Fruit fly (Drosophila melanogaster) whole organism, embryonic: ENCODE measurements around the gene CG7966.

Experiments used
- CG1024 ChIP-seq: fragments of 200-800 bp; sonication (Bioruptor generic); IDR thresholded peaks from 2 replicates; pipeline ENCODE4 v1.3.6; 2022; ENCODE audit warnings: missing biosample characterization, missing genetic modification characterization
- CG10462 ChIP-seq: fragments of 200-800 bp; sonication (Bioruptor generic); optimal IDR thresholded peaks from 2 replicates; lab custom pipeline; 2016; ENCODE audit warnings: missing biosample characterization, missing genetic modification characterization
- CG11504 ChIP-seq: fragments of 200-800 bp; sonication (Bioruptor generic); optimal IDR thresholded peaks from 3 replicates; lab custom pipeline; 2019; ENCODE audit warnings: missing biosample characterization, mild to moderate bottlenecking, missing genetic modification characterization, moderate library complexity
- CG1233 ChIP-seq: fragments of 200-800 bp; sonication (Bioruptor generic); optimal IDR thresholded peaks from 4 replicates; lab custom pipeline; 2018; ENCODE audit warnings: missing biosample characterization, mild to moderate bottlenecking, missing genetic modification characterization
- CG12659 ChIP-seq: fragments of 200-800 bp; sonication (Bioruptor generic); optimal IDR thresholded peaks from 3 replicates; lab custom pipeline; 2017; ENCODE audit warnings: mild to moderate bottlenecking, missing biosample characterization, missing genetic modification reagents, missing genetic modification characterization
- CG14965 ChIP-seq: fragments of 200-800 bp; sonication (Bioruptor generic); optimal IDR thresholded peaks from 2 replicates; lab custom pipeline; 2016; ENCODE audit warnings: missing biosample characterization, missing genetic modification characterization, borderline replicate concordance
- CG16863 ChIP-seq: fragments of 200-800 bp; sonication (Bioruptor generic); optimal IDR thresholded peaks from 3 replicates; lab custom pipeline; 2016; ENCODE audit warnings: missing biosample characterization, missing genetic modification characterization
- CG17361 ChIP-seq: fragments of 200-800 bp; sonication (Bioruptor generic); IDR thresholded peaks from 3 replicates; pipeline ENCODE4 v1.3.6; 2022; ENCODE audit warnings: missing biosample characterization, missing genetic modification characterization
- CG2129 ChIP-seq: fragments of 200-800 bp; sonication (Bioruptor generic); IDR thresholded peaks from 2 replicates; pipeline ENCODE4 v1.3.6; 2022; ENCODE audit warnings: missing biosample characterization, missing genetic modification characterization; ENCODE audit not compliant: partially characterized antibody
- CG32767 ChIP-seq: fragments of 200-800 bp; sonication (Bioruptor generic); IDR thresholded peaks from 2 replicates; pipeline ENCODE4 v1.3.6; 2022; ENCODE audit warnings: missing biosample characterization, missing genetic modification characterization
- CG3407 ChIP-seq: fragments of 200-800 bp; sonication (Bioruptor generic); optimal IDR thresholded peaks from 2 replicates; lab custom pipeline; 2018; ENCODE audit warnings: missing biosample characterization, mild to moderate bottlenecking, missing genetic modification characterization
- CG34422 ChIP-seq: fragments of 200-800 bp; sonication (Bioruptor generic); IDR thresholded peaks from 3 replicates; pipeline ENCODE4 v1.3.6; 2022; ENCODE audit warnings: missing biosample characterization, missing genetic modification characterization
- CG42726 ChIP-seq: fragments of 200-800 bp; sonication (Bioruptor generic); IDR thresholded peaks from 2 replicates; pipeline ENCODE4 v1.3.6; 2022; ENCODE audit warnings: missing biosample characterization, missing genetic modification characterization; ENCODE audit not compliant: partially characterized antibody
- CG4328 ChIP-seq: fragments of 200-800 bp; sonication (Bioruptor generic); optimal IDR thresholded peaks from 3 replicates; lab custom pipeline; 2017; ENCODE audit warnings: missing biosample characterization, missing genetic modification reagents, missing genetic modification characterization
- CG4730 ChIP-seq: fragments of 200-800 bp; sonication (Bioruptor generic); IDR thresholded peaks from 2 replicates; pipeline ENCODE4 v1.3.6; 2022; ENCODE audit warnings: missing biosample characterization, missing genetic modification characterization
- CG6683 ChIP-seq: fragments of 200-800 bp; sonication (Bioruptor generic); optimal IDR thresholded peaks from 2 replicates; lab custom pipeline; 2017; ENCODE audit warnings: missing biosample characterization, mild to moderate bottlenecking, missing genetic modification characterization, missing genetic modification reagents
- CG6689 ChIP-seq: fragments of 200-800 bp; sonication (Bioruptor generic); IDR thresholded peaks from 2 replicates; pipeline ENCODE4 v1.3.6; 2022; ENCODE audit warnings: missing biosample characterization, missing genetic modification characterization
- CG7372 ChIP-seq: fragments of 200-800 bp; sonication (Bioruptor generic); IDR thresholded peaks from 2 replicates; pipeline ENCODE4 v1.3.6; 2022; ENCODE audit warnings: missing biosample characterization, missing genetic modification characterization
- CG8944 ChIP-seq: fragments of 200-800 bp; sonication (Bioruptor generic); optimal IDR thresholded peaks from 3 replicates; lab custom pipeline; 2016; ENCODE audit warnings: missing biosample characterization, missing genetic modification characterization
- CG9932 ChIP-seq: fragments of 200-800 bp; sonication (Bioruptor generic); IDR thresholded peaks from 2 replicates; pipeline ENCODE4 v1.3.6; 2022; ENCODE audit warnings: missing biosample characterization, missing genetic modification characterization
- CoRest ChIP-seq: fragments of 200-800 bp; sonication (Bioruptor generic); optimal IDR thresholded peaks from 3 replicates; lab custom pipeline; 2018; ENCODE audit warnings: missing biosample characterization, mild to moderate bottlenecking, missing genetic modification characterization, moderate library complexity
- Dip3 ChIP-seq: fragments of 200-800 bp; sonication (Bioruptor generic); optimal IDR thresholded peaks from 3 replicates; lab custom pipeline; 2016; ENCODE audit warnings: missing biosample characterization, missing genetic modification characterization
- Doc3 ChIP-seq: fragments of 200-800 bp; sonication (Bioruptor generic); IDR thresholded peaks from 3 replicates; pipeline ENCODE4 v1.3.6; 2022; ENCODE audit warnings: missing biosample characterization, missing genetic modification characterization; ENCODE audit not compliant: partially characterized antibody
- Ets97D ChIP-seq: fragments of 200-800 bp; sonication (Bioruptor generic); optimal IDR thresholded peaks from 3 replicates; lab custom pipeline; 2016; ENCODE audit warnings: missing biosample characterization, missing genetic modification characterization
- Hr39 ChIP-seq: fragments of >200 bp; optimal IDR thresholded peaks from 2 replicates; lab custom pipeline; 2017
- Hsf ChIP-seq: fragments of 200-800 bp; sonication (Bioruptor generic); optimal IDR thresholded peaks from 3 replicates; lab custom pipeline; 2016; ENCODE audit warnings: missing biosample characterization, missing genetic modification characterization
- Myb ChIP-seq: fragments of 200-800 bp; sonication (Bioruptor generic); optimal IDR thresholded peaks from 2 replicates; lab custom pipeline; 2016; ENCODE audit warnings: missing biosample characterization, missing genetic modification characterization
- Poxn ChIP-seq: fragments of 200-800 bp; sonication (Bioruptor generic); IDR thresholded peaks from 2 replicates; pipeline ENCODE4 v1.3.6; 2022; ENCODE audit warnings: missing biosample characterization, missing genetic modification characterization
- Sox102F ChIP-seq: fragments of 200-800 bp; sonication (Bioruptor generic); optimal IDR thresholded peaks from 2 replicates; lab custom pipeline; 2018; ENCODE audit warnings: missing biosample characterization, mild to moderate bottlenecking, missing genetic modification characterization, moderate library complexity
- Usf ChIP-seq: fragments of 200-800 bp; sonication (Bioruptor generic); optimal IDR thresholded peaks from 2 replicates; lab custom pipeline; 2017; ENCODE audit warnings: missing genotype, missing biosample characterization, missing genetic modification characterization
- Xrp1 ChIP-seq: fragments of 200-800 bp; sonication (Bioruptor generic); IDR thresholded peaks from 2 replicates; pipeline ENCODE4 v1.3.6; 2022; ENCODE audit warnings: missing biosample characterization, missing genetic modification characterization
- amos ChIP-seq: fragments of 200-800 bp; sonication (Bioruptor generic); IDR thresholded peaks from 2 replicates; pipeline ENCODE4 v1.3.6; 2022; ENCODE audit warnings: missing biosample characterization, missing genetic modification characterization; ENCODE audit not compliant: partially characterized antibody
- ap ChIP-seq: fragments of 200-800 bp; sonication (Bioruptor generic); IDR thresholded peaks from 2 replicates; pipeline ENCODE4 v1.3.6; 2022; ENCODE audit warnings: missing biosample characterization, missing genetic modification characterization
- bowl ChIP-seq: fragments of 200-800 bp; sonication (Bioruptor generic); IDR thresholded peaks from 2 replicates; pipeline ENCODE4 v1.3.6; 2022; ENCODE audit warnings: missing biosample characterization, missing genetic modification characterization
- cad ChIP-seq: fragments of >200 bp; optimal IDR thresholded peaks from 2 replicates; lab custom pipeline; 2017; ENCODE audit warnings: missing biosample characterization, missing genetic modification characterization
- caup ChIP-seq: fragments of 200-800 bp; sonication (Bioruptor generic); optimal IDR thresholded peaks from 3 replicates; lab custom pipeline; 2017; ENCODE audit warnings: missing biosample characterization, mild to moderate bottlenecking, missing genetic modification characterization, moderate library complexity; ENCODE audit not compliant: severe bottlenecking
- chinmo ChIP-seq: fragments of 200-800 bp; sonication (Bioruptor generic); IDR thresholded peaks from 4 replicates; pipeline ENCODE4 v1.3.6; 2022; ENCODE audit warnings: missing biosample characterization, missing genetic modification characterization; ENCODE audit not compliant: partially characterized antibody
- crol ChIP-seq: fragments of 200-800 bp; sonication (Bioruptor generic); IDR thresholded peaks from 2 replicates; pipeline ENCODE4 v1.3.6; 2022; ENCODE audit warnings: missing biosample characterization, missing genetic modification characterization
- dan ChIP-seq: fragments of 200-800 bp; sonication (Bioruptor generic); IDR thresholded peaks from 2 replicates; pipeline ENCODE4 v1.3.6; 2022; ENCODE audit warnings: missing biosample characterization, missing genetic modification characterization
- fd102C ChIP-seq: fragments of 200-800 bp; sonication (Bioruptor generic); optimal IDR thresholded peaks from 2 replicates; lab custom pipeline; 2018; ENCODE audit warnings: missing biosample characterization, mild to moderate bottlenecking, missing genetic modification characterization, moderate library complexity
- her ChIP-seq: fragments of 200-800 bp; sonication (Bioruptor generic); optimal IDR thresholded peaks from 2 replicates; lab custom pipeline; 2016; ENCODE audit warnings: missing biosample characterization, missing genetic modification characterization
- klu ChIP-seq: fragments of 200-800 bp; sonication (Bioruptor generic); IDR thresholded peaks from 2 replicates; pipeline ENCODE4 v1.3.6; 2022; ENCODE audit warnings: missing biosample characterization, missing genetic modification characterization
- mirr ChIP-seq: fragments of 200-800 bp; sonication (Bioruptor generic); optimal IDR thresholded peaks from 3 replicates; lab custom pipeline; 2018; ENCODE audit warnings: missing biosample characterization, mild to moderate bottlenecking, missing genetic modification characterization
- phol ChIP-seq: fragments of 200-800 bp; sonication (Bioruptor generic); optimal IDR thresholded peaks from 3 replicates; lab custom pipeline; 2018; ENCODE audit warnings: missing biosample characterization, mild to moderate bottlenecking, missing genetic modification characterization, moderate library complexity
- pnt ChIP-seq: fragments of 200-800 bp; sonication (Bioruptor generic); optimal IDR thresholded peaks from 3 replicates; lab custom pipeline; 2016; ENCODE audit warnings: missing biosample characterization, missing genetic modification characterization
- pros ChIP-seq: fragments of 200-800 bp; sonication (Bioruptor generic); optimal IDR thresholded peaks from 3 replicates; lab custom pipeline; 2019; ENCODE audit warnings: missing biosample characterization, mild to moderate bottlenecking, missing genetic modification characterization, moderate library complexity
- repo ChIP-seq: fragments of 200-800 bp; sonication (Bioruptor generic); optimal IDR thresholded peaks from 2 replicates; lab custom pipeline; 2016; ENCODE audit warnings: missing biosample characterization, missing genetic modification characterization
- sd ChIP-seq: fragments of 200-800 bp; sonication (Bioruptor generic); optimal IDR thresholded peaks from 3 replicates; lab custom pipeline; 2018; ENCODE audit warnings: missing biosample characterization, mild to moderate bottlenecking, missing genetic modification characterization, moderate library complexity
- tio ChIP-seq: fragments of 200-800 bp; sonication (Bioruptor generic); optimal IDR thresholded peaks from 2 replicates; lab custom pipeline; 2017; ENCODE audit warnings: missing biosample characterization, missing genetic modification characterization, inconsistent platforms
- vnd ChIP-seq: fragments of 200-800 bp; sonication (Bioruptor generic); IDR thresholded peaks from 3 replicates; pipeline ENCODE4 v1.3.6; 2022; ENCODE audit warnings: missing biosample characterization, missing genetic modification characterization; ENCODE audit not compliant: partially characterized antibody
- zen ChIP-seq: fragments of 200-800 bp; sonication (Bioruptor generic); optimal IDR thresholded peaks from 3 replicates; lab custom pipeline; 2018; ENCODE audit warnings: missing biosample characterization, mild to moderate bottlenecking, missing genetic modification characterization, moderate library complexity
- zf30C ChIP-seq: fragments of 200-800 bp; sonication (Bioruptor generic); optimal IDR thresholded peaks from 3 replicates; lab custom pipeline; 2018; ENCODE audit warnings: missing biosample characterization, mild to moderate bottlenecking, missing genetic modification characterization

The CG7966 gene

dm6 chr3R:13088395-13088794 lies 37.1 kb upstream of the CG7966 start, which contains the start of gene timeout:
Gene timeout, plus strand, starts transcription at chr3R:13088651.
- TF ChIP-seq CG16863 (GFP tag; lab: Kevin White, UChicago), result no peak
- TF ChIP-seq CG6689 (GFP tag; lab: Robert Waterston, UW), result no peak
- TF ChIP-seq pnt (GFP tag; lab: Kevin White, UChicago), result no peak
- TF ChIP-seq bowl (GFP tag; lab: Robert Waterston, UW), result no peak
- TF ChIP-seq CG17361 (GFP tag; lab: Robert Waterston, UW), result no peak
- TF ChIP-seq Dip3 (GFP tag; lab: Kevin White, UChicago), result no peak
- no peak for TF ChIP-seq Hr39 (lab: Kevin White, UChicago)
- no peak for TF ChIP-seq pros (GFP tag; lab: Kevin White, UChicago)
- no peak for TF ChIP-seq CG3407
- no peak for TF ChIP-seq CG9932 (GFP tag; lab: Robert Waterston, UW)
- TF ChIP-seq ap (GFP tag; lab: Robert Waterston, UW), result no peak
- TF ChIP-seq amos (GFP tag; lab: Robert Waterston, UW), result peak; percentile 71
- no peak for TF ChIP-seq CG14965
- TF ChIP-seq CG11504 (tag; lab: Kevin White, UChicago), result peak; percentile 35
- TF ChIP-seq CG2129 (GFP tag; lab: Robert Waterston, UW), result no peak
- no peak for TF ChIP-seq CG7372
- TF ChIP-seq Ets97D, result peak; percentile 73
- TF ChIP-seq CG1233 (GFP tag; lab: Kevin White, UChicago), result no peak
- no peak for TF ChIP-seq CG32767
- TF ChIP-seq vnd (GFP tag; lab: Robert Waterston, UW), result peak; percentile 72
- no peak for TF ChIP-seq Poxn (GFP tag; lab: Robert Waterston, UW)
- TF ChIP-seq Myb (GFP tag; lab: Kevin White, UChicago), result peak; percentile 64
- no peak for TF ChIP-seq caup (GFP tag; lab: Kevin White, UChicago)
- no peak for TF ChIP-seq CG4328 (GFP tag; lab: Kevin White, UChicago)
- no peak for TF ChIP-seq sd
- TF ChIP-seq CoRest (tag; lab: Kevin White, UChicago), result peak; percentile 8
- no peak for TF ChIP-seq Xrp1 (GFP tag; lab: Robert Waterston, UW)
- no peak for TF ChIP-seq mirr (GFP tag; lab: Kevin White, UChicago)
- TF ChIP-seq Sox102F (GFP tag; lab: Kevin White, UChicago), result no peak
- no peak for TF ChIP-seq CG8944 (GFP tag; lab: Kevin White, UChicago)
- no peak for TF ChIP-seq CG12659 (GFP tag; lab: Kevin White, UChicago)
- peak; percentile 66 for TF ChIP-seq zen (tag; lab: Kevin White, UChicago)
- no peak for TF ChIP-seq CG4730 (GFP tag; lab: Robert Waterston, UW)
- TF ChIP-seq cad (GFP tag; lab: Kevin White, UChicago), result no peak
- TF ChIP-seq fd102C (GFP tag; lab: Kevin White, UChicago), result peak; percentile 26
- no peak for TF ChIP-seq dan (GFP tag; lab: Robert Waterston, UW)
- no peak for TF ChIP-seq CG34422 (GFP tag; lab: Robert Waterston, UW)
- TF ChIP-seq tio (GFP tag; lab: Kevin White, UChicago), result no peak
- TF ChIP-seq CG6683 (GFP tag; lab: Kevin White, UChicago), result no peak
- no peak for TF ChIP-seq repo (GFP tag; lab: Kevin White, UChicago)
- peak; percentile 68 for TF ChIP-seq Doc3
- 0 out of 4 replicates have a peak, but pooled peaks have one; percentile 26 for TF ChIP-seq chinmo (GFP tag; lab: Robert Waterston, UW)
- TF ChIP-seq phol (tag; lab: Kevin White, UChicago), result peak; percentile 48
- TF ChIP-seq crol (GFP tag; lab: Robert Waterston, UW), result no peak
- no peak for TF ChIP-seq Hsf (GFP tag; lab: Kevin White, UChicago)
- no peak for TF ChIP-seq CG1024 (GFP tag; lab: Robert Waterston, UW)
- TF ChIP-seq CG42726 (GFP tag; lab: Robert Waterston, UW), result peak; percentile 47; the same call in 1 of the 2 replicates
- no peak for TF ChIP-seq klu
- TF ChIP-seq her (GFP tag; lab: Kevin White, UChicago), result no peak
- TF ChIP-seq zf30C (GFP tag; lab: Kevin White, UChicago), result no peak
- TF ChIP-seq Usf (GFP tag; lab: Kevin White, UChicago), result no peak
- TF ChIP-seq CG10462 (GFP tag; lab: Kevin White, UChicago), result no peak
